Worm (Caenorhabditis elegans): ENCODE data around the gene trap-2.

DNA sequence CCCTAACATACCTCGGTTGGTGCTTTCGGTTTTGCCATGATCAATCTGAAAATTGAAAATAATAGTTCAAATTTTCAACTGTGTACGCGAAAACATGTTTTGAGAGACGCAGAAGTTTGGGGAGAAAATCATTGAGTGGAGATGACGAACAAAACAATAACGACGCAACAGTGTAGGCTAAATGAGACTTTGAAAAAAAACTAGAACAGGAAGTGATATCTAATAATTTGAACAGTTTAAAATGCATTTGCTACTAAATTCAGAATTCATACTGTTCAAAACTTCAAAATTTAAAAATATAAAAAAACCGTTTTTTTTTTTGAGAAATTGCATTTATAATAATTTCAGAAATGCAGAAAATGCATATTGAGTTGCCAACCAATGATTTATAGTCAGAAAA, 45.2 kb upstream of the trap-2 start, which contains the start of gene F25E2.3:
- TF ChIP-seq ceh-9 (tag; optimal IDR thresholded peaks at IDR 0.05) (no peak), pqm-1 (tag; optimal IDR thresholded peaks at IDR 0.05) (no peak), pag-3 (tag; optimal IDR thresholded peaks at IDR 0.05; ENCODE audit: borderline replicate concordance) (no peak), lim-6 (tag; optimal IDR thresholded peaks at IDR 0.05) (no peak), mec-3 (tag; optimal IDR thresholded peaks at IDR 0.05; ENCODE audit: borderline replicate concordance) (no peak), elt-2 (tag; optimal IDR thresholded peaks at IDR 0.05) (no peak), pha-4 (tag; optimal IDR thresholded peaks at IDR 0.05) (no peak), dmd-4 (tag; optimal IDR thresholded peaks at IDR 0.05; ENCODE audit: borderline replicate concordance) (no peak), ama-1 (optimal IDR thresholded peaks at IDR 0.05) (no peak), ceh-31 (tag; optimal IDR thresholded peaks at IDR 0.05) (no peak)

Measured in whole organism, late embryonic.